Fruit fly (Drosophila melanogaster) whole organism, prepupa: ENCODE measurements around the gene CG32638.

ENCODE experiments used
- CG10631 ChIP-seq: fragments of 200-800 bp; sonication (Bioruptor generic); optimal IDR thresholded peaks from 2 replicates; lab custom pipeline; 2016; ENCODE audit warnings: missing biosample characterization, missing genetic modification characterization
- CG10669 ChIP-seq: fragments of 200-800 bp; sonication (Bioruptor generic); optimal IDR thresholded peaks from 3 replicates; lab custom pipeline; 2018; ENCODE audit warnings: missing biosample characterization, mild to moderate bottlenecking, missing genetic modification characterization, moderate library complexity
- CG11294 ChIP-seq: fragments of 200-800 bp; sonication (Bioruptor generic); IDR thresholded peaks from 2 replicates; pipeline ENCODE4 v1.3.6; 2022; ENCODE audit warnings: missing biosample characterization, missing genetic modification characterization
- CG11902 ChIP-seq: fragments of 200-800 bp; sonication (Bioruptor generic); optimal IDR thresholded peaks from 3 replicates; lab custom pipeline; 2016; ENCODE audit warnings: missing biosample characterization, missing genetic modification characterization
- CG15336 ChIP-seq: fragments of 200-800 bp; sonication (Bioruptor generic); IDR thresholded peaks from 2 replicates; pipeline ENCODE4 v1.3.6; 2022; ENCODE audit warnings: missing biosample characterization, missing genetic modification characterization
- CG1621 ChIP-seq: fragments of 200-800 bp; sonication (Bioruptor generic); optimal IDR thresholded peaks from 3 replicates; lab custom pipeline; 2018; ENCODE audit warnings: missing biosample characterization, mild to moderate bottlenecking, missing genetic modification characterization
- CG16779 ChIP-seq: fragments of 200-800 bp; sonication (Bioruptor generic); optimal IDR thresholded peaks from 3 replicates; lab custom pipeline; 2017; ENCODE audit warnings: missing biosample characterization, mild to moderate bottlenecking, missing genetic modification characterization
- CG31627 ChIP-seq: fragments of 200-800 bp; sonication (Bioruptor generic); optimal IDR thresholded peaks from 3 replicates; lab custom pipeline; 2016; ENCODE audit warnings: missing biosample characterization, missing genetic modification characterization
- CG32006 ChIP-seq: fragments of 200-800 bp; sonication (Bioruptor generic); optimal IDR thresholded peaks from 3 replicates; lab custom pipeline; 2017; ENCODE audit warnings: missing biosample characterization, mild to moderate bottlenecking, missing genetic modification characterization
- CG4318 ChIP-seq: fragments of 200-800 bp; sonication (Bioruptor generic); optimal IDR thresholded peaks from 3 replicates; lab custom pipeline; 2017; ENCODE audit warnings: missing biosample characterization, mild to moderate bottlenecking, missing genetic modification characterization
- CG6163 ChIP-seq: fragments of 200-800 bp; sonication (Bioruptor generic); IDR thresholded peaks from 3 replicates; pipeline ENCODE4 v1.3.6; 2022; ENCODE audit warnings: missing biosample characterization, missing genetic modification characterization
- CG6276 ChIP-seq: fragments of 200-800 bp; sonication (Bioruptor generic); optimal IDR thresholded peaks from 2 replicates; lab custom pipeline; 2017; ENCODE audit warnings: missing biosample characterization, mild to moderate bottlenecking, missing genetic modification characterization
- CG6792 ChIP-seq: fragments of 200-800 bp; sonication (Bioruptor generic); optimal IDR thresholded peaks from 3 replicates; lab custom pipeline; 2016; ENCODE audit warnings: missing biosample characterization, missing genetic modification characterization
- CG8119 ChIP-seq: fragments of 200-800 bp; sonication (Bioruptor generic); IDR thresholded peaks from 3 replicates; pipeline ENCODE4 v1.3.6; 2022; ENCODE audit warnings: missing biosample characterization, missing genetic modification characterization
- CG8319 ChIP-seq: fragments of 200-800 bp; sonication (Bioruptor generic); optimal IDR thresholded peaks from 3 replicates; lab custom pipeline; 2016; ENCODE audit warnings: missing biosample characterization, missing genetic modification characterization
- CG9139 ChIP-seq: fragments of 200-800 bp; sonication (Bioruptor generic); optimal IDR thresholded peaks from 3 replicates; lab custom pipeline; 2017; ENCODE audit warnings: missing biosample characterization, mild to moderate bottlenecking, missing genetic modification characterization
- Eip75B ChIP-seq: fragments of 200-800 bp; sonication (Bioruptor generic); optimal IDR thresholded peaks from 3 replicates; lab custom pipeline; 2016; ENCODE audit warnings: missing biosample characterization, missing genetic modification characterization
- Eip78C ChIP-seq: fragments of 200-800 bp; sonication (Bioruptor generic); peaks from one replicate; lab custom pipeline; 2016; ENCODE audit warnings: missing biosample characterization, missing genetic modification characterization
- Ets21C ChIP-seq: fragments of 200-800 bp; sonication (Bioruptor generic); optimal IDR thresholded peaks from 3 replicates; lab custom pipeline; 2016; ENCODE audit warnings: missing biosample characterization, missing genetic modification characterization
- Ets96B ChIP-seq: fragments of 200-800 bp; optimal IDR thresholded peaks from 2 replicates; lab custom pipeline; 2019; ENCODE audit warnings: missing biosample characterization, mild to moderate bottlenecking, missing genetic modification characterization, moderate library complexity
- Hr38 ChIP-seq: sonication (Bioruptor generic); optimal IDR thresholded peaks from 2 replicates; lab custom pipeline; 2016; ENCODE audit warnings: missing biosample characterization, missing genetic modification characterization
- Hr39 ChIP-seq: fragments of 200-800 bp; sonication (Bioruptor generic); optimal IDR thresholded peaks from 2 replicates; lab custom pipeline; 2016; ENCODE audit warnings: missing biosample characterization, missing genetic modification characterization
- Hr4 ChIP-seq: fragments of 200-800 bp; sonication (Bioruptor generic); optimal IDR thresholded peaks from 3 replicates; lab custom pipeline; 2016; ENCODE audit warnings: missing biosample characterization, missing genetic modification characterization
- Lpt ChIP-seq: fragments of 200-800 bp; sonication (Bioruptor generic); optimal IDR thresholded peaks from 3 replicates; lab custom pipeline; 2016; ENCODE audit warnings: missing biosample characterization, missing genetic modification characterization
- OdsH ChIP-seq: fragments of 200-800 bp; sonication (Bioruptor generic); optimal IDR thresholded peaks from 3 replicates; lab custom pipeline; 2016; ENCODE audit warnings: missing biosample characterization, missing genetic modification characterization
- Smox ChIP-seq: fragments of 200-800 bp; sonication (Bioruptor generic); optimal IDR thresholded peaks from 3 replicates; lab custom pipeline; 2016; ENCODE audit warnings: missing biosample characterization, missing genetic modification characterization
- Sox102F ChIP-seq: fragments of 200-800 bp; sonication (Bioruptor generic); optimal IDR thresholded peaks from 2 replicates; lab custom pipeline; 2016; ENCODE audit warnings: missing biosample characterization, mild to moderate bottlenecking, missing genetic modification characterization
- Sox14 ChIP-seq: fragments of 200-800 bp; sonication (Bioruptor generic); optimal IDR thresholded peaks from 3 replicates; lab custom pipeline; 2016; ENCODE audit warnings: missing biosample characterization, missing genetic modification characterization
- Sox15 ChIP-seq: fragments of 200-800 bp; sonication (Bioruptor generic); optimal IDR thresholded peaks from 3 replicates; lab custom pipeline; 2016; ENCODE audit warnings: missing biosample characterization, missing genetic modification characterization
- achi ChIP-seq: fragments of 200-800 bp; sonication (Bioruptor generic); optimal IDR thresholded peaks from 3 replicates; lab custom pipeline; 2016; ENCODE audit warnings: missing biosample characterization, missing genetic modification characterization
- cyc ChIP-seq: fragments of 200-800 bp; sonication (Bioruptor generic); optimal IDR thresholded peaks from 3 replicates; lab custom pipeline; 2016; ENCODE audit warnings: missing biosample characterization, missing genetic modification characterization
- dac ChIP-seq: fragments of 200-800 bp; sonication (Bioruptor generic); optimal IDR thresholded peaks from 2 replicates; lab custom pipeline; 2017; ENCODE audit warnings: missing biosample characterization, mild to moderate bottlenecking, missing genetic modification characterization
- dsx ChIP-seq: fragments of 200-800 bp; optimal IDR thresholded peaks from 3 replicates; lab custom pipeline; 2019; ENCODE audit warnings: missing biosample characterization, mild to moderate bottlenecking, missing genetic modification characterization, moderate library complexity; ENCODE audit not compliant: poor library complexity, severe bottlenecking
- eg ChIP-seq: fragments of 200-800 bp; sonication (Bioruptor generic); IDR thresholded peaks from 3 replicates; pipeline ENCODE4 v1.3.6; 2022; ENCODE audit warnings: missing biosample characterization, missing genetic modification characterization
- esn ChIP-seq: fragments of 200-800 bp; sonication (Bioruptor generic); optimal IDR thresholded peaks from 2 replicates; lab custom pipeline; 2016; ENCODE audit warnings: missing biosample characterization, mild to moderate bottlenecking, missing genetic modification characterization, moderate library complexity
- fkh ChIP-seq: fragments of 200-800 bp; sonication (Bioruptor generic); optimal IDR thresholded peaks from 3 replicates; lab custom pipeline; 2017; ENCODE audit warnings: missing biosample characterization, mild to moderate bottlenecking, missing genetic modification characterization, moderate library complexity
- lz ChIP-seq: fragments of 200-800 bp; sonication (Bioruptor generic); optimal IDR thresholded peaks from 3 replicates; lab custom pipeline; 2016; ENCODE audit warnings: missing biosample characterization, missing genetic modification characterization
- net ChIP-seq: fragments of 200-800 bp; sonication (Bioruptor generic); optimal IDR thresholded peaks from 3 replicates; lab custom pipeline; 2016; ENCODE audit warnings: missing biosample characterization, missing genetic modification characterization
- pdm3 ChIP-seq: fragments of 200-800 bp; sonication (Bioruptor generic); optimal IDR thresholded peaks from 3 replicates; lab custom pipeline; 2016; ENCODE audit warnings: missing biosample characterization, missing genetic modification characterization
- spab ChIP-seq: fragments of 200-800 bp; sonication (Bioruptor generic); optimal IDR thresholded peaks from 2 replicates; lab custom pipeline; 2017; ENCODE audit warnings: missing biosample characterization, mild to moderate bottlenecking, missing genetic modification characterization, missing genetic modification reagents
- ss ChIP-seq, 2 experiments: fragments of 200-800 bp; sonication (Bioruptor generic); optimal IDR thresholded peaks; 2 replicates in 1 of 2; 3 replicates in 1 of 2; lab custom pipeline; 2017 to 2018; ENCODE audit warnings: mild to moderate bottlenecking in 2 of 2, missing biosample characterization in 2 of 2, missing genetic modification characterization in 2 of 2, moderate library complexity in 1 of 2
- svp ChIP-seq: fragments of 200-800 bp; sonication (Bioruptor generic); peaks from one replicate; lab custom pipeline; 2016; ENCODE audit warnings: missing biosample characterization, missing genetic modification characterization
- topi ChIP-seq: fragments of 200-800 bp; sonication (Bioruptor generic); optimal IDR thresholded peaks from 3 replicates; lab custom pipeline; 2016; ENCODE audit warnings: missing biosample characterization, missing genetic modification characterization
- vri ChIP-seq: fragments of 200-800 bp; sonication (Bioruptor generic); optimal IDR thresholded peaks from 3 replicates; lab custom pipeline; 2016; ENCODE audit warnings: missing biosample characterization, mild to moderate bottlenecking, missing genetic modification characterization

The CG32638 gene

DNA sequence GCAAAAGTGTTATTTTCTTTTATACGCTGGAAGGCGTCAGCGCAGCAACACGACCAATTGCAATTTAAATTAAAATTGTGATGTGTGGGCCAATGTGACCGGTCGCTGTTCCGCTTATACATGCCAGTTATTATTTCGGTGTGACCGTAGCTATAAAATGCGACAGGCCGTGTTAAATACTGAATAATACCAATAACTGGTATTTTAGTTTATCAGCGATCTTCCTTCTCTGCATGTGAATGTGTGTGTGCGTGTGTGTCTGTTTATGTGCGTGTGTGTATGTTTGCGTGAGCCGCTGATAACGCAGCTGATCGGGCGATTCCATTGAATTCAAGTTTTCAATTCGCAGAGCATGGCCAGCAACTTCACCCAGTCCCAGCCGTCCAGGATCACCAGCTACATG is at the start of gene CG32638, which contains the start of the genes CG15717 and MFS10:
Gene CG32638, minus strand, starts transcription at position 45 of the 403 bp plus-strand sequence.
Gene CG15717, plus strand, starts transcription at position 203 of the 403 bp plus-strand sequence.
Gene MFS10, plus strand, starts transcription at position 269 of the 403 bp plus-strand sequence.
- TF ChIP-seq CG31627 = no peak
- TF ChIP-seq Smox (GFP tag; lab: Kevin White, UChicago) = no peak
- no peak; the same call in 1 of the 2 replicates for TF ChIP-seq CG15336 (GFP tag; lab: Robert Waterston, UW)
- peak; percentile 54 for TF ChIP-seq fkh (GFP tag; lab: Kevin White, UChicago)
- TF ChIP-seq CG9139 = no peak
- TF ChIP-seq topi (GFP tag; lab: Kevin White, UChicago) = peak; percentile 21
- TF ChIP-seq CG6163 (GFP tag; lab: Robert Waterston, UW) = peak; percentile 29; the same call in 1 of the 3 replicates
- TF ChIP-seq OdsH (GFP tag; lab: Kevin White, UChicago) = no peak
- no peak for TF ChIP-seq CG32006
- TF ChIP-seq CG6276 (GFP tag; lab: Kevin White, UChicago) = no peak
- peak; percentile 78 for TF ChIP-seq Eip78C (GFP tag; lab: Kevin White, UChicago)
- no peak for TF ChIP-seq CG16779 (tag; lab: Kevin White, UChicago)
- TF ChIP-seq Ets21C (GFP tag; lab: Kevin White, UChicago) = no peak
- TF ChIP-seq cyc (GFP tag; lab: Kevin White, UChicago) = no peak
- TF ChIP-seq esn (GFP tag; lab: Kevin White, UChicago) = peak; percentile 33
- TF ChIP-seq dsx (GFP tag; lab: Kevin White, UChicago) = peak; percentile 14
- peak; percentile 14 for TF ChIP-seq Sox14 (GFP tag; lab: Kevin White, UChicago)
- peak; percentile 25 for TF ChIP-seq Eip75B (GFP tag; lab: Kevin White, UChicago)
- peak; percentile 30; the same call in 1 of the 3 replicates for TF ChIP-seq eg (GFP tag; lab: Robert Waterston, UW)
- TF ChIP-seq svp = peak; percentile 76
- TF ChIP-seq, all 60 proteins: peak for 10

DNA sequence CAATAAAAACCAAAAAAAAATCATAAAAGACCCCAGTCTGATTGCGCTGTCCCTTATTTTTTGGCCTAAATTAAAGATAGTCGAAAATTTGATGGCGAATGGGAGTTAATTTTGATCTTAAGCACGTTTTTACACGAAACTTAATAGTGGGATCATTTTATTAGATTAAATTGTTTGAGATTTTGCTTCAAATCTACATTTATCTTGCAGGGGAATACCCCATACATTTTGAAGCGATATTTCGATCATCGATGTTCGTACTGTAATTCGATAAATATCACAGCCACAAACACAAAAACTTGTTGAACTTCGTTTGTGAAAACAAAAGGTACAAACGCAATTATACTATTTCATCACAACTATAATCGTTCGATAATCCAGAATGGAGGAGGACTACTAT is 49.1 kb upstream of the CG32638 start, which contains the start of gene CG32640:
Gene CG32640, plus strand, starts transcription at position 286 of the 400 bp plus-strand sequence.
- TF ChIP-seq eg (GFP tag; lab: Robert Waterston, UW) (peak; percentile 50; the same call in 1 of the 3 replicates), CG15336 (GFP tag; lab: Robert Waterston, UW) (peak; percentile 34; the same call in 1 of the 2 replicates)

DNA sequence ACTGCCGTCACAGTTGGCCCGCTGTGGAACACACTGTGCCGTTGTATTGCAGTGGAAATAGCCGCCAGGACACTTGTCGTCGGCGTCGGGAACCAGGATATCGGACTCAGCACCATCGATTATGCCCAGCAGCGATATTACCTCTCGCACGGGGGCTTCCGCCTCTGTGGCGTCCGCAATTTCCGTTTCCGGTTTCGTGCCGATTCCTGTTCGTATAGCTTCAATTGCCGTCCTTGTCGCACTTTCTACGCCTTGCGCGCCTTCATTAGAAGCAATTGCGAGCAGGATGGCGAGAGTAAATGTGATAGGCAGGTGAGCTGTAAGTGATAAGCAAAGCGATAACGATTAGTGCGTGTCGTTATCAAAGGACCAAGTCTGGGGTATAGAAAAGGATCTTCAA is 44.3 kb upstream of the CG32638 start:
- no peak for TF ChIP-seq CG6792 (GFP tag; lab: Kevin White, UChicago)
- no peak for TF ChIP-seq CG1621 (tag; lab: Kevin White, UChicago)
- TF ChIP-seq eg (GFP tag; lab: Robert Waterston, UW) = no peak
- no peak for TF ChIP-seq Ets96B
- no peak for TF ChIP-seq Sox15 (GFP tag; lab: Kevin White, UChicago)

DNA sequence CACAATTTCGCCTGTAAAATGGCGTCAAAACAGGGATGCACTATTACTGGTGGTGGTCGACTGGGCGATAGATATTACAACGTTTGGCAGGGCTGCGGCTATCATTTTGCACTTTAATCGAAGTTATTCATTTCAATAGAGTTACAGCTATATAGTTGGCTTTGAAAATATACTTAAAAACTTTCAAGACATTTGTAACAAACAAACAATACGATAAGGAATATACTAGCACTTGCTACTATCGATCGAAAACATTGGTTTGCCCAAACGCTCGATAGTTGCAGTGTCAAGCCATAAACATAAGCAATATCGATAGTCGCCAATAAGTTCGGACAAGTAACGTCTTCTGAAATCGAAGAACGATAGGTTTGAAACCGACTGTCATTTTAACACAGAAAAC is 30.9 kb upstream of the CG32638 start, which contains the start of the genes Bap60 and CG12096:
Gene Bap60, minus strand, starts transcription at position 28 of the 400 bp plus-strand sequence.
Gene CG12096, plus strand, starts transcription at position 124 of the 400 bp plus-strand sequence.
- peak; percentile 88 for TF ChIP-seq Eip78C (GFP tag; lab: Kevin White, UChicago)
- no peak for TF ChIP-seq vri (GFP tag; lab: Kevin White, UChicago)
- peak; percentile 82 for TF ChIP-seq CG31627
- TF ChIP-seq CG32006 = peak; percentile 75
- TF ChIP-seq Hr4 (GFP tag; lab: Kevin White, UChicago) = peak; percentile 74
- no peak for TF ChIP-seq CG8319 (GFP tag; lab: Kevin White, UChicago)
- TF ChIP-seq spab (GFP tag; lab: Kevin White, UChicago) = no peak
- no peak for TF ChIP-seq Sox102F
- TF ChIP-seq cyc (GFP tag; lab: Kevin White, UChicago) = peak; percentile 79
- TF ChIP-seq ss (GFP tag; optimal IDR thresholded peaks at IDR 0.05; lab: Kevin White, UChicago) = no peak
- peak; percentile 62 for TF ChIP-seq Smox (GFP tag; lab: Kevin White, UChicago)
- TF ChIP-seq CG10631 = peak; percentile 70
- peak; percentile 69 for TF ChIP-seq CG6792 (GFP tag; lab: Kevin White, UChicago)
- peak; percentile 89 for TF ChIP-seq achi
- peak; percentile 86 for TF ChIP-seq lz
- no peak; the same call in 1 of the 2 replicates for TF ChIP-seq CG11294 (GFP tag; lab: Robert Waterston, UW)
- TF ChIP-seq CG10669 (GFP tag; lab: Kevin White, UChicago) = no peak
- TF ChIP-seq Lpt (GFP tag; lab: Kevin White, UChicago) = peak; percentile 25
- TF ChIP-seq net = no peak
- no peak for TF ChIP-seq CG16779 (tag; lab: Kevin White, UChicago)
- peak; percentile 35 for TF ChIP-seq dac (GFP tag; lab: Kevin White, UChicago)
- no peak for TF ChIP-seq Hr38 (GFP tag; lab: Kevin White, UChicago)
- peak; percentile 78 for TF ChIP-seq pdm3 (GFP tag; lab: Kevin White, UChicago)
- peak; percentile 84 for TF ChIP-seq Hr39
- TF ChIP-seq CG6276 (GFP tag; lab: Kevin White, UChicago) = no peak
- 0 out of 3 replicates have a peak, but pooled peaks have one; percentile 43 for TF ChIP-seq CG8119 (GFP tag; lab: Robert Waterston, UW)
- peak; percentile 58 for TF ChIP-seq CG11902 (GFP tag; lab: Kevin White, UChicago)
- TF ChIP-seq CG6163 (GFP tag; lab: Robert Waterston, UW) = peak; percentile 66; the same call in 2 of the 3 replicates
- TF ChIP-seq CG4318 (GFP tag; lab: Kevin White, UChicago) = no peak
